Worm (Caenorhabditis elegans) whole organism, late embryonic: ENCODE results near the gene pfas-1.

Experiments used
- F13H6.1 ChIP-seq: sonication (generic microtip); optimal IDR thresholded peaks from 2 replicates; lab custom pipeline; 2016; ENCODE audit warnings: missing genetic modification characterization, missing compliant biosample characterization
- K09A11.1 ChIP-seq: sonication (generic microtip); optimal IDR thresholded peaks from 2 replicates; lab custom pipeline; 2017; ENCODE audit warnings: antibody characterized with exemption, mild to moderate bottlenecking, missing genetic modification characterization, missing compliant biosample characterization; ENCODE audit not compliant: insufficient read depth
- ahr-1 ChIP-seq: sonication (generic microtip); optimal IDR thresholded peaks from 2 replicates; lab custom pipeline; 2016; ENCODE audit warnings: missing genetic modification characterization, missing compliant biosample characterization
- ceh-22 ChIP-seq: sonication (generic microtip); optimal IDR thresholded peaks from 2 replicates; lab custom pipeline; 2017; ENCODE audit warnings: missing biosample characterization, missing genetic modification characterization
- ceh-24 ChIP-seq: sonication (generic microtip); optimal IDR thresholded peaks from 2 replicates; lab custom pipeline; 2016; ENCODE audit warnings: mild to moderate bottlenecking, missing genetic modification characterization, missing compliant biosample characterization
- ceh-30 ChIP-seq: fragments of 150-350 bp; optimal IDR thresholded peaks from 2 replicates; lab custom pipeline; 2014; ENCODE audit warnings: missing biosample characterization, missing genetic modification characterization
- ceh-45 ChIP-seq: fragments of 200-800 bp; sonication (Bioruptor generic); IDR thresholded peaks from 2 replicates; pipeline ENCODE4 v1.3.6; 2022; ENCODE audit warnings: missing genetic modification reagents, missing genetic modification characterization, missing compliant biosample characterization
- ceh-6 ChIP-seq: fragments of 200-800 bp; sonication (Bioruptor generic); optimal IDR thresholded peaks from 2 replicates; lab custom pipeline; 2018; ENCODE audit warnings: mild to moderate bottlenecking, missing genetic modification characterization, missing compliant biosample characterization
- ceh-9 ChIP-seq: sonication (generic microtip); optimal IDR thresholded peaks from 2 replicates; lab custom pipeline; 2016; ENCODE audit warnings: mild to moderate bottlenecking, missing genetic modification characterization, inconsistent platforms, missing compliant biosample characterization
- dmd-4 ChIP-seq: sonication (generic microtip); optimal IDR thresholded peaks from 2 replicates; lab custom pipeline; 2016; ENCODE audit warnings: borderline replicate concordance, missing genetic modification characterization, missing compliant biosample characterization
- dve-1 ChIP-seq: sonication (generic microtip); optimal IDR thresholded peaks from 2 replicates; lab custom pipeline; 2017; ENCODE audit warnings: antibody characterized with exemption, mild to moderate bottlenecking, missing genetic modification characterization, missing compliant biosample characterization
- elt-2 ChIP-seq: sonication (generic microtip); optimal IDR thresholded peaks from 2 replicates; lab custom pipeline; 2016; ENCODE audit warnings: missing genetic modification reagents, missing genetic modification characterization, missing compliant biosample characterization
- eyg-1 ChIP-seq: sonication (generic microtip); optimal IDR thresholded peaks from 2 replicates; lab custom pipeline; 2016; ENCODE audit warnings: missing genotype, missing genetic modification characterization, missing compliant biosample characterization
- fkh-6 ChIP-seq: sonication (generic microtip); optimal IDR thresholded peaks from 2 replicates; lab custom pipeline; 2016; ENCODE audit warnings: missing genetic modification characterization, missing compliant biosample characterization
- gmeb-2 ChIP-seq: sonication (generic microtip); optimal IDR thresholded peaks from 2 replicates; lab custom pipeline; 2016; ENCODE audit warnings: missing genetic modification characterization, inconsistent platforms, missing compliant biosample characterization
- hlh-15 ChIP-seq: sonication (generic microtip); optimal IDR thresholded peaks from 2 replicates; lab custom pipeline; 2016; ENCODE audit warnings: missing genetic modification characterization, missing compliant biosample characterization
- hlh-6 ChIP-seq: sonication (generic microtip); optimal IDR thresholded peaks from 2 replicates; lab custom pipeline; 2016; ENCODE audit warnings: missing genotype, missing genetic modification characterization, missing compliant biosample characterization
- hlh-8 ChIP-seq: sonication (generic microtip); optimal IDR thresholded peaks from 2 replicates; lab custom pipeline; 2016; ENCODE audit warnings: missing genotype, missing genetic modification characterization, missing compliant biosample characterization
- lim-6 ChIP-seq: sonication (generic microtip); optimal IDR thresholded peaks from 2 replicates; lab custom pipeline; 2016; ENCODE audit warnings: missing genetic modification characterization, missing compliant biosample characterization
- lin-11 ChIP-seq: fragments of 200-800 bp; sonication (Bioruptor generic); optimal IDR thresholded peaks from 2 replicates; lab custom pipeline; 2018; ENCODE audit warnings: mild to moderate bottlenecking, missing genetic modification characterization, missing compliant biosample characterization
- mec-3 ChIP-seq: sonication (generic microtip); optimal IDR thresholded peaks from 2 replicates; lab custom pipeline; 2016; ENCODE audit warnings: borderline replicate concordance, missing genetic modification characterization, missing compliant biosample characterization
- odd-2 ChIP-seq: sonication (generic microtip); optimal IDR thresholded peaks from 2 replicates; lab custom pipeline; 2017; ENCODE audit warnings: antibody characterized with exemption, mild to moderate bottlenecking, missing genetic modification characterization, missing compliant biosample characterization
- pag-3 ChIP-seq: sonication (generic microtip); optimal IDR thresholded peaks from 2 replicates; lab custom pipeline; 2016; ENCODE audit warnings: missing compliant biosample characterization, missing genetic modification characterization, borderline replicate concordance
- pat-9 ChIP-seq: fragments of 200-800 bp; sonication (Bioruptor generic); optimal IDR thresholded peaks from 2 replicates; lab custom pipeline; 2018; ENCODE audit warnings: mild to moderate bottlenecking, missing genetic modification characterization, moderate library complexity, missing compliant biosample characterization
- pax-1 ChIP-seq: fragments of 150-350 bp; optimal IDR thresholded peaks from 2 replicates; lab custom pipeline; 2014; ENCODE audit warnings: missing biosample characterization, missing genetic modification characterization
- pha-4 ChIP-seq: fragments of 150-350 bp; optimal IDR thresholded peaks from 2 replicates; lab custom pipeline; 2018; ENCODE audit warnings: missing biosample characterization, missing genetic modification reagents, missing genetic modification characterization
- ref-2 ChIP-seq: sonication (generic microtip); optimal IDR thresholded peaks from 2 replicates; lab custom pipeline; 2016; ENCODE audit warnings: missing genetic modification characterization, missing compliant biosample characterization
- rnt-1 ChIP-seq: sonication (generic microtip); optimal IDR thresholded peaks from 2 replicates; lab custom pipeline; 2016; ENCODE audit warnings: missing genetic modification characterization, missing compliant biosample characterization
- sdc-2 ChIP-seq: sonication (generic microtip); optimal IDR thresholded peaks from 2 replicates; lab custom pipeline; 2016; ENCODE audit warnings: missing genotype, missing genetic modification characterization, missing compliant biosample characterization
- tbx-2 ChIP-seq: sonication (generic microtip); optimal IDR thresholded peaks from 2 replicates; lab custom pipeline; 2016; ENCODE audit warnings: missing genetic modification characterization, missing compliant biosample characterization
- ttx-3 ChIP-seq: sonication (generic microtip); optimal IDR thresholded peaks from 2 replicates; lab custom pipeline; 2016; ENCODE audit warnings: missing genetic modification reagents, missing genetic modification characterization, missing compliant biosample characterization
- unc-86 ChIP-seq: sonication (generic microtip); optimal IDR thresholded peaks from 2 replicates; lab custom pipeline; 2016; ENCODE audit warnings: missing genetic modification characterization, missing compliant biosample characterization
- zip-5 ChIP-seq: sonication (generic microtip); optimal IDR thresholded peaks from 2 replicates; lab custom pipeline; 2016; ENCODE audit warnings: missing genetic modification characterization, missing compliant biosample characterization
- ztf-16 ChIP-seq: sonication (generic microtip); optimal IDR thresholded peaks from 2 replicates; lab custom pipeline; 2017; ENCODE audit warnings: missing genetic modification characterization, missing compliant biosample characterization

Gene pfas-1

DNA sequence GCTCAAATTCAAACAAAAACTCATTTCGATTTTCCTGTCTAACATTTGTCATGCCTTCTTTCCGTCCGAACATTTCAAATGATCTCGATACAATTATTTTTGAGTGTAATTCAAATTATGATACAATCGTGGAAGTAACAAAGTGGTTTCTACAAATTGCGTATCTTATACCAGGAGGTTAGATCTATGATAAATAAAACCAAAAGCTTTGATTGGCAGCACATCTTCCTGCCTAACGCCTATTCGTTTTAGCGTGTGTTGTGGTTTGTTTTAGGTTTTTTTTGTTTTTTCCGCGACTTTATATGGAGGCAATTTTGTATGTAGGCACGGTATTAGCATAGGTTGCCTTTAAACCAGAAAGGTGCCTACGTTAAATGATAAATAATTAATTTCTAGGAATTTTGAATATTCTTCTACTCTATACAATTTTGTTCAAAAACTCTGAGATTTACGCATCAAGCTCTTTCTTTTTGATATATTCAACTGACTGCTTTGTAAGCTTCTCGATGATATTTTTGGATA, 36.9 kb upstream of the pfas-1 start, which contains the start of gene srg-11:
TSS of gene srg-11 (plus strand) at position 51 of the 522 bp plus-strand sequence.
- TF ChIP-seq gmeb-2 (no peak), rnt-1 (tag; lab: Kevin White, UChicago) (no peak), F13H6.1 (tag; lab: Kevin White, UChicago) (no peak)

DNA sequence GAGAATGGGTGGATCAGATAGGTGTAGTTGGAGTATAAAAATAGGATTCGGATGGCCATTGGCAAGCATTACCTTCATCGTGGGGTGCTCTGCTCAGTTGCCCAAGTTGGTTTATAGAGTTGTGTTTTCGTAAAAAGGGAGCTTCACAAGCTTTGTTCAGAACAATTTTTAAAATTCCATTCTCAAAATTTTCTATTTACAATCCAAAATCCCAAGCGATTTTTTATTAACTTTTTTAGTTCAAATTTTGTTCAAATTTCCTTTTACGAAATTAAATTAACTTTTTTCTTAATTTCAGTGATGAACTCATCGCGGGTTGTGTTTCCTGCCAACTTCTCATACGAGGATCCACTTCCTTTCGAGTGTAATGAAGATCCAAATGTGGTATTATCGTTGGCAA, 34.4 kb upstream of the pfas-1 start, which contains the start of gene srg-10:
TSS of gene srg-10 (plus strand) at position 301 of the 400 bp plus-strand sequence.
- TF ChIP-seq rnt-1 (tag; lab: Kevin White, UChicago) (no peak), ceh-24 (tag; lab: Kevin White, UChicago) (no peak), mec-3 (tag; lab: Kevin White, UChicago) (no peak), ceh-6 (no peak), sdc-2 (tag; lab: Kevin White, UChicago) (no peak), ztf-16 (tag; lab: Kevin White, UChicago) (no peak), odd-2 (tag; lab: Kevin White, UChicago) (no peak), ceh-30 (tag; lab: Kevin White, UChicago) (no peak), K09A11.1 (tag; lab: Kevin White, UChicago) (no peak), hlh-8 (tag; lab: Kevin White, UChicago) (no peak), ahr-1 (tag; lab: Kevin White, UChicago) (no peak), hlh-6 (no peak), eyg-1 (no peak), pat-9 (tag; lab: Kevin White, UChicago) (no peak), ceh-22 (tag; lab: Kevin White, UChicago) (no peak), tbx-2 (tag; lab: Kevin White, UChicago) (no peak), dmd-4 (tag; lab: Kevin White, UChicago) (no peak), ceh-9 (tag; lab: Kevin White, UChicago) (no peak)

DNA sequence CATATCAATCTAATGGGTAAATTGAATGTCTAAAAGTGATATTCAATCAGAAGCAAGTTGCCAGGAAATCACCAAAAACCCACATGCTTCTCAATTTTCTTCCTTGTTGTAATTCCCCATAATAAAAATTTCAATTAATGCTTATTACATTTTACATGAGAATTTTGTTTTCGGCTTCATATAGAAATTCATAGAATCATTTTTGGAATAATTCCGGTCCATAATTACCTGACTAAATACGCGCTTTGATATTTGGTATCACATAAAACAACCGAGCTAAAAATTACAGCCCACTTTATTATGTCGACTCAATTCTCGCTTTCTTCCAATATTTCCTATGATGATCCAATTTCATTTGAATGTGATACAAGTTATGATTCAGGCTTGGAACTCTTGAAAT, 28.8 kb upstream of the pfas-1 start, which contains the start of gene srg-13:
TSS of gene srg-13 (plus strand) at position 301 of the 400 bp plus-strand sequence.
- TF ChIP-seq unc-86 (tag; lab: Kevin White, UChicago) = no peak
- TF ChIP-seq fkh-6 (tag; lab: Kevin White, UChicago) = no peak
- TF ChIP-seq pat-9 (tag; lab: Kevin White, UChicago) = no peak
- TF ChIP-seq pha-4 (tag; lab: Kevin White, UChicago) = no peak
- TF ChIP-seq lim-6 (tag; lab: Kevin White, UChicago) = no peak
- no peak for TF ChIP-seq dmd-4 (tag; lab: Kevin White, UChicago)
- no peak for TF ChIP-seq ref-2
- no peak for TF ChIP-seq dve-1 (tag; lab: Kevin White, UChicago)
- TF ChIP-seq hlh-15 (tag; lab: Kevin White, UChicago) = no peak
- TF ChIP-seq gmeb-2 = no peak
- TF ChIP-seq ceh-30 (tag; lab: Kevin White, UChicago) = no peak
- no peak for TF ChIP-seq eyg-1
- TF ChIP-seq pax-1 = no peak
- no peak for TF ChIP-seq ttx-3 (tag; lab: Kevin White, UChicago)
- TF ChIP-seq rnt-1 (tag; lab: Kevin White, UChicago) = no peak
- no peak for TF ChIP-seq zip-5 (tag; lab: Kevin White, UChicago)
- no peak for TF ChIP-seq elt-2 (tag; lab: Kevin White, UChicago)
- TF ChIP-seq tbx-2 (tag; lab: Kevin White, UChicago) = no peak
- no peak for TF ChIP-seq lin-11 (tag; lab: Kevin White, UChicago)
- TF ChIP-seq pag-3 = no peak

DNA sequence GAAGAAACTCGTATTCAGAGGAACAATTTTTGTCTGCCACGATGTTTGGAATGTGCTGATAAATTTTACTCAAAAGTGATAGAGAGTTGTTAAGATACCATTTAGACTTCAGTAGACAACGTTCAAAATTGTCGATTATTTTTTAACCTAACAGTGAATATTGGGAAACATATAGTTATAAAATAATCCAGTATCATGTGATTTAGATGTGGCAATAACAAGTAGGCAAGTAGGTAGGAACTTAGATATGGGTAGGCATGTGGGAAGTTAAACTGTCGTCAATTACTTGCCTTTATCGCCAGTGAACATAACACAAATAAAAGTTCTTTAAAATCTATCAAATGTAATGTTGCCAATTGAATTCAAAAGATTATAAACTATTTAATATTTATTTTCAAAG, 28.4 kb upstream of the pfas-1 start, which contains the start of gene T23F11.11:
TSS of gene T23F11.11 (minus strand) at position 101 of the 400 bp plus-strand sequence.
- no peak for TF ChIP-seq ahr-1 (tag; lab: Kevin White, UChicago)
- TF ChIP-seq hlh-8 (tag; lab: Kevin White, UChicago) = no peak
- TF ChIP-seq ceh-45 (GFP tag; lab: Robert Waterston, UW) = no peak
